Fruit fly (Drosophila melanogaster) whole organism, wandering third instar larva: Measurements from ENCODE around the gene RhoBTB.

ENCODE experiments used
- Abd-B ChIP-seq: fragments of >200 bp; optimal IDR thresholded peaks from 2 replicates; lab custom pipeline; 2017; ENCODE audit warnings: missing biosample characterization, missing genetic modification characterization
- CG32264 ChIP-seq: fragments of 200-800 bp; sonication (Bioruptor generic); optimal IDR thresholded peaks from 2 replicates; lab custom pipeline; 2016; ENCODE audit warnings: missing biosample characterization, missing genetic modification characterization
- CG9705 ChIP-seq: fragments of 200-800 bp; sonication (Bioruptor generic); optimal IDR thresholded peaks from 2 replicates; lab custom pipeline; 2018; ENCODE audit warnings: missing biosample characterization, mild to moderate bottlenecking, missing genetic modification characterization
- CrebA ChIP-seq: fragments of 200-800 bp; sonication (Bioruptor generic); optimal IDR thresholded peaks from 2 replicates; lab custom pipeline; 2016; ENCODE audit warnings: missing biosample characterization, mild to moderate bottlenecking, missing genetic modification characterization, borderline replicate concordance
- Dif ChIP-seq: fragments of 200-275, 200-300 bp; sonication (Bioruptor generic); optimal IDR thresholded peaks from 2 replicates; lab custom pipeline; 2018; ENCODE audit warnings: missing biosample characterization, missing genetic modification characterization; ENCODE audit not compliant: partially characterized antibody
- GATAd ChIP-seq: sonication (Bioruptor generic); optimal IDR thresholded peaks from 2 replicates; lab custom pipeline; 2016; ENCODE audit warnings: missing biosample characterization, missing genetic modification characterization
- HLH106 ChIP-seq: fragments of 200-800 bp; optimal IDR thresholded peaks from 3 replicates; lab custom pipeline; 2019; ENCODE audit warnings: missing biosample characterization, mild to moderate bottlenecking, missing genetic modification characterization, moderate library complexity
- Hr78 ChIP-seq: fragments of >200 bp; optimal IDR thresholded peaks from 2 replicates; lab custom pipeline; 2017; ENCODE audit warnings: missing biosample characterization, missing genetic modification characterization
- Hr83 ChIP-seq: fragments of 200-300 bp; sonication (Bioruptor generic); optimal IDR thresholded peaks from 2 replicates; lab custom pipeline; 2016; ENCODE audit warnings: missing biosample characterization, mild to moderate bottlenecking, missing genetic modification characterization, moderate library complexity; ENCODE audit not compliant: poor library complexity, severe bottlenecking
- Jra ChIP-seq: sonication (Bioruptor generic); optimal IDR thresholded peaks from 2 replicates; lab custom pipeline; 2016; ENCODE audit warnings: missing biosample characterization, missing genetic modification characterization
- Mio ChIP-seq: sonication (Bioruptor generic); optimal IDR thresholded peaks from 2 replicates; lab custom pipeline; 2016; ENCODE audit warnings: missing biosample characterization, missing genetic modification characterization
- Myc ChIP-seq: fragments of >200 bp; optimal IDR thresholded peaks from 2 replicates; lab custom pipeline; 2017
- N ChIP-seq: fragments of >200 bp; optimal IDR thresholded peaks from 2 replicates; lab custom pipeline; 2018; ENCODE audit warnings: missing biosample characterization, missing external identifiers, missing genetic modification characterization
- OdsH ChIP-seq: fragments of 200-800 bp; sonication (Bioruptor generic); optimal IDR thresholded peaks from 2 replicates; lab custom pipeline; 2016; ENCODE audit warnings: missing biosample characterization, mild to moderate bottlenecking, missing genetic modification characterization
- Rel ChIP-seq, 2 experiments: fragments of 200-800 bp; sonication (Bioruptor generic) in 1 of 2; optimal IDR thresholded peaks; 2 replicates in 1 of 2; 3 replicates in 1 of 2; lab custom pipeline; 2016 to 2019; ENCODE audit warnings: mild to moderate bottlenecking in 2 of 2, missing biosample characterization in 2 of 2, missing genetic modification characterization in 2 of 2, moderate library complexity in 1 of 2
- Sp1 ChIP-seq: fragments of 200-800 bp; sonication (Bioruptor generic); optimal IDR thresholded peaks from 3 replicates; lab custom pipeline; 2019; ENCODE audit warnings: missing biosample characterization, mild to moderate bottlenecking, missing genetic modification characterization, moderate library complexity
- Vsx2 ChIP-seq: fragments of 200-300, 225-300 bp; sonication (Bioruptor generic); optimal IDR thresholded peaks from 2 replicates; lab custom pipeline; 2018; ENCODE audit warnings: missing biosample characterization, missing genetic modification characterization; ENCODE audit not compliant: partially characterized antibody
- br ChIP-seq: fragments of 200-800 bp; sonication (Bioruptor generic); optimal IDR thresholded peaks from 2 replicates; lab custom pipeline; 2016; ENCODE audit warnings: missing biosample characterization, missing genetic modification characterization
- brk ChIP-seq: fragments of 200-800 bp; sonication (Bioruptor generic); optimal IDR thresholded peaks from 2 replicates; lab custom pipeline; 2016; ENCODE audit warnings: missing biosample characterization, mild to moderate bottlenecking, missing genetic modification characterization
- dl ChIP-seq, 2 experiments: fragments of 175-275, 200-275 bp in 1 of 2; fragments of 200-275 bp in 1 of 2; sonication (Bioruptor generic); optimal IDR thresholded peaks; lab custom pipeline; 2018; ENCODE audit warnings: mild to moderate bottlenecking in 2 of 2, missing biosample characterization in 2 of 2, missing genetic modification characterization in 2 of 2, moderate library complexity in 2 of 2; ENCODE audit not compliant: partially characterized antibody in 2 of 2, insufficient read depth in 1 of 2
- dmrt93B ChIP-seq: fragments of 200-800 bp; sonication (Bioruptor generic); optimal IDR thresholded peaks from 2 replicates; lab custom pipeline; 2018; ENCODE audit warnings: missing biosample characterization, mild to moderate bottlenecking, missing genetic modification characterization
- dsf ChIP-seq: sonication (Bioruptor generic); optimal IDR thresholded peaks from 2 replicates; lab custom pipeline; 2016; ENCODE audit warnings: missing biosample characterization, missing genetic modification characterization, borderline replicate concordance
- ey ChIP-seq: fragments of 200-800 bp; sonication (Bioruptor generic); optimal IDR thresholded peaks from 2 replicates; lab custom pipeline; 2016; ENCODE audit warnings: missing biosample characterization, missing genetic modification characterization
- foxo ChIP-seq, 2 experiments: fragments of 200-800 bp; sonication (Bioruptor generic); optimal IDR thresholded peaks; 2 replicates in 1 of 2; 3 replicates in 1 of 2; lab custom pipeline; 2016 to 2017; ENCODE audit warnings: missing biosample characterization in 2 of 2, missing genetic modification characterization in 2 of 2
- fru ChIP-seq: fragments of 200-800 bp; sonication (Bioruptor generic); optimal IDR thresholded peaks from 3 replicates; lab custom pipeline; 2016; ENCODE audit warnings: missing biosample characterization, mild to moderate bottlenecking, missing genetic modification characterization
- h ChIP-seq: fragments of 200-800 bp; sonication (Bioruptor generic); optimal IDR thresholded peaks from 3 replicates; lab custom pipeline; 2016; ENCODE audit warnings: missing biosample characterization, mild to moderate bottlenecking, missing genetic modification characterization
- jim ChIP-seq: fragments of 175-275, 200-325 bp; sonication (Bioruptor generic); optimal IDR thresholded peaks from 2 replicates; lab custom pipeline; 2016; ENCODE audit warnings: missing biosample characterization, mild to moderate bottlenecking, missing genetic modification characterization
- lola ChIP-seq: fragments of >200 bp; optimal IDR thresholded peaks from 2 replicates; lab custom pipeline; 2017; ENCODE audit warnings: missing biosample characterization, missing genetic modification characterization
- pan ChIP-seq: fragments of >200 bp; optimal IDR thresholded peaks from 2 replicates; lab custom pipeline; 2017
- psq ChIP-seq: fragments of 200-800 bp; sonication (Bioruptor generic); optimal IDR thresholded peaks from 3 replicates; lab custom pipeline; 2017; ENCODE audit warnings: missing biosample characterization, mild to moderate bottlenecking, missing genetic modification characterization, moderate library complexity
- rgr ChIP-seq: fragments of 200-800 bp; sonication (Bioruptor generic); optimal IDR thresholded peaks from 3 replicates; lab custom pipeline; 2016; ENCODE audit warnings: missing biosample characterization, mild to moderate bottlenecking, missing genetic modification characterization
- sage ChIP-seq: fragments of 200-800 bp; sonication (Bioruptor generic); optimal IDR thresholded peaks from 2 replicates; lab custom pipeline; 2016; ENCODE audit warnings: missing biosample characterization, mild to moderate bottlenecking, missing genetic modification characterization
- sv ChIP-seq: fragments of 200-800 bp; sonication (Bioruptor generic); optimal IDR thresholded peaks from 3 replicates; lab custom pipeline; 2016; ENCODE audit warnings: missing biosample characterization, missing genetic modification characterization
- tai ChIP-seq: sonication (Bioruptor generic); optimal IDR thresholded peaks from 2 replicates; lab custom pipeline; 2016; ENCODE audit warnings: missing biosample characterization, missing genetic modification characterization
- usp ChIP-seq: fragments of >200 bp; optimal IDR thresholded peaks from 2 replicates; lab custom pipeline; 2017; ENCODE audit warnings: missing biosample characterization, missing genetic modification characterization
- woc ChIP-seq: sonication (Bioruptor generic); optimal IDR thresholded peaks from 2 replicates; lab custom pipeline; 2016; ENCODE audit warnings: missing biosample characterization, mild to moderate bottlenecking, missing genetic modification characterization

The RhoBTB gene

dm6 chr3L:20387843-20388163, 11.8 kb downstream of the RhoBTB start:
- TF ChIP-seq fru (GFP tag; lab: Kevin White, UChicago), result no peak
- no peak for TF ChIP-seq br (GFP tag; lab: Kevin White, UChicago)
- no peak for TF ChIP-seq foxo (GFP tag; optimal IDR thresholded peaks at IDR 0.05; lab: Kevin White, UChicago)
- no peak for TF ChIP-seq OdsH (GFP tag; lab: Kevin White, UChicago)
- no peak for TF ChIP-seq tai (GFP tag; lab: Kevin White, UChicago)
- TF ChIP-seq GATAd (GFP tag; lab: Kevin White, UChicago), result no peak
- TF ChIP-seq CrebA (GFP tag; lab: Kevin White, UChicago), result no peak
- no peak for TF ChIP-seq Mio (GFP tag; lab: Kevin White, UChicago)
- no peak for TF ChIP-seq Vsx2 (GFP tag; lab: Kevin White, UChicago)
- no peak for TF ChIP-seq pan (lab: Kevin White, UChicago)
- no peak for TF ChIP-seq brk (GFP tag; lab: Kevin White, UChicago)
- TF ChIP-seq N (GFP tag; lab: Kevin White, UChicago), result no peak
- TF ChIP-seq lola (GFP tag; lab: Kevin White, UChicago), result no peak
- no peak for TF ChIP-seq ey
- no peak for TF ChIP-seq usp
- no peak for TF ChIP-seq dl (GFP tag; optimal IDR thresholded peaks at IDR 0.05; lab: Kevin White, UChicago; ENCODE audit: insufficient read depth in 1 of 2, partially characterized antibody in 2 of 2)
- no peak for TF ChIP-seq Sp1 (GFP tag; lab: Kevin White, UChicago)
- TF ChIP-seq h (GFP tag; lab: Kevin White, UChicago), result no peak
- TF ChIP-seq Hr78 (GFP tag; lab: Kevin White, UChicago), result no peak

- peak in 1 of 2 experiments; percentile 44 for TF ChIP-seq foxo (GFP tag; optimal IDR thresholded peaks at IDR 0.05; lab: Kevin White, UChicago)
- peak; percentile 24 for TF ChIP-seq fru (GFP tag; lab: Kevin White, UChicago)
- TF ChIP-seq Hr83 (GFP tag; lab: Kevin White, UChicago), result no peak
- no peak for TF ChIP-seq jim
- no peak for TF ChIP-seq Rel (GFP tag; optimal IDR thresholded peaks at IDR 0.05; lab: Kevin White, UChicago)
- no peak for TF ChIP-seq Rel (tag; optimal IDR thresholded peaks at IDR 0.05; lab: Kevin White, UChicago)
- peak; percentile 51 for TF ChIP-seq rgr (GFP tag; lab: Kevin White, UChicago)
- peak; percentile 40 for TF ChIP-seq OdsH (GFP tag; lab: Kevin White, UChicago)
- TF ChIP-seq Mio (GFP tag; lab: Kevin White, UChicago), result no peak
- no peak for TF ChIP-seq Myc (lab: Kevin White, UChicago)
- no peak for TF ChIP-seq GATAd (GFP tag; lab: Kevin White, UChicago)
- TF ChIP-seq psq (GFP tag; lab: Kevin White, UChicago), result no peak
- TF ChIP-seq pan (lab: Kevin White, UChicago), result no peak
- peak; percentile 20 for TF ChIP-seq brk (GFP tag; lab: Kevin White, UChicago)
- no peak for TF ChIP-seq Hr78 (GFP tag; lab: Kevin White, UChicago)
- peak; percentile 57 for TF ChIP-seq ey
- TF ChIP-seq tai (GFP tag; lab: Kevin White, UChicago), result no peak
- TF ChIP-seq h (GFP tag; lab: Kevin White, UChicago), result peak; percentile 73
- no peak for TF ChIP-seq CrebA (GFP tag; lab: Kevin White, UChicago)
- TF ChIP-seq HLH106 (tag; lab: Kevin White, UChicago), result no peak
- no peak for TF ChIP-seq lola (GFP tag; lab: Kevin White, UChicago)
Measured at dm6 chr3L:20388983-20389382, 12.9 kb downstream of the RhoBTB start.

- peak; percentile 11 for TF ChIP-seq Jra (GFP tag; lab: Kevin White, UChicago)
- TF ChIP-seq usp, result no peak
- TF ChIP-seq GATAd (GFP tag; lab: Kevin White, UChicago), result no peak
- peak; percentile 8 for TF ChIP-seq h (GFP tag; lab: Kevin White, UChicago)
- TF ChIP-seq Rel (GFP tag; optimal IDR thresholded peaks at IDR 0.05; lab: Kevin White, UChicago), result no peak
- peak; percentile 49 for TF ChIP-seq Rel (tag; optimal IDR thresholded peaks at IDR 0.05; lab: Kevin White, UChicago)
Measured at dm6 chr3L:20393357-20393756, 17.3 kb downstream of the RhoBTB start, which contains the start of gene CG33969. TSS of gene CG33969 (minus strand) at chr3L:20393553.

- peak; percentile 68 for TF ChIP-seq h (GFP tag; lab: Kevin White, UChicago)
- peak; percentile 29 for TF ChIP-seq brk (GFP tag; lab: Kevin White, UChicago)
- peak; percentile 33 for TF ChIP-seq CG32264 (GFP tag; lab: Kevin White, UChicago)
- peak; percentile 68 for TF ChIP-seq fru (GFP tag; lab: Kevin White, UChicago)
- TF ChIP-seq dsf (GFP tag; lab: Kevin White, UChicago), result no peak
- TF ChIP-seq tai (GFP tag; lab: Kevin White, UChicago), result no peak
- TF ChIP-seq sage, result no peak
- no peak for TF ChIP-seq Vsx2 (GFP tag; lab: Kevin White, UChicago)
- no peak for TF ChIP-seq usp
- TF ChIP-seq psq (GFP tag; lab: Kevin White, UChicago), result peak; percentile 59
- no peak for TF ChIP-seq Jra (GFP tag; lab: Kevin White, UChicago)
- TF ChIP-seq dl (GFP tag; optimal IDR thresholded peaks at IDR 0.05; lab: Kevin White, UChicago; ENCODE audit: insufficient read depth in 1 of 2, partially characterized antibody in 2 of 2), result no peak
- peak; percentile 8 for TF ChIP-seq sv (GFP tag; lab: Kevin White, UChicago)
- TF ChIP-seq Hr78 (GFP tag; lab: Kevin White, UChicago), result no peak
- TF ChIP-seq foxo (GFP tag; optimal IDR thresholded peaks at IDR 0.05; lab: Kevin White, UChicago), result peak in 1 of 2 experiments; percentile 71
- TF ChIP-seq Mio (GFP tag; lab: Kevin White, UChicago), result no peak
- no peak for TF ChIP-seq Abd-B (GFP tag; lab: Kevin White, UChicago)
- peak; percentile 25 for TF ChIP-seq HLH106 (tag; lab: Kevin White, UChicago)
- TF ChIP-seq ey, result peak; percentile 54
- TF ChIP-seq rgr (GFP tag; lab: Kevin White, UChicago), result peak; percentile 62
- no peak for TF ChIP-seq pan (lab: Kevin White, UChicago)
- no peak for TF ChIP-seq Dif (GFP tag; lab: Kevin White, UChicago)
- TF ChIP-seq N (GFP tag; lab: Kevin White, UChicago), result no peak
- no peak for TF ChIP-seq lola (GFP tag; lab: Kevin White, UChicago)
- no peak for TF ChIP-seq CG9705
- TF ChIP-seq OdsH (GFP tag; lab: Kevin White, UChicago), result peak; percentile 58
- peak; percentile 50 for TF ChIP-seq woc
- TF ChIP-seq dmrt93B (GFP tag; lab: Kevin White, UChicago), result no peak
Measured at dm6 chr3L:20395257-20395909, 19.3 kb downstream of the RhoBTB start.
